Worm (Caenorhabditis elegans) whole organism, midembryonic: ENCODE data around the gene plr-1.
"Not testable (repeated sequence)": the region's sequence is repeated elsewhere in the genome, so short reads cannot be mapped to it uniquely, and the experiment has no call there.

Experiments
- cog-1 ChIP-seq: sonication (generic microtip); optimal IDR thresholded peaks from 2 replicates; lab custom pipeline; 2016; ENCODE audit warnings: missing genetic modification characterization, missing compliant biosample characterization
- med-1 ChIP-seq: sonication (generic microtip); optimal IDR thresholded peaks from 2 replicates; lab custom pipeline; 2017; ENCODE audit warnings: missing genetic modification characterization, mild to moderate bottlenecking, missing compliant biosample characterization, antibody characterized with exemption, missing genetic modification reagents; ENCODE audit not compliant: insufficient read depth

DNA sequence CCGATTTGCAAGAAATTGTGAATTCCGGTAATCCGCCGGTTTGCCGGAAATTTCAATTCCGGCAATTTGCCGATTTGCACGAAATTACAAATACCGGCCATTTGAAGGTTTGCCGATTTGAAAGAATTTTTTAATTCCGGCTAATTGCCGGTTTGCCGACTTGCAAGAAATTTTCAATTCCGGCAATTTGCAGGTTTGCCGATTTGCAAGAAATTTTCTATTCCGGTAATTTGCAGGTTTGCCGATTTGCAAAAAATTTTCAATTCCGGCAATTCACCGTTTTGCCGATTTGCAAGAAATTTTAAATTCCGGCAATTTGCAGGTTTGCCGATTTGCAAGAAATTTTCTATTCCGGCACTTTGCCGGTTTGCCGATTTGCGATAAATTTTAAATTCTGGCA, 21.8 kb upstream of the plr-1 start:
- not testable (repeated sequence) for TF ChIP-seq med-1 (GFP tag; lab: Kevin White, UChicago); cog-1 (tag; lab: Kevin White, UChicago)
